Fruit fly (Drosophila melanogaster): ENCODE data around the gene D19B.

dm6 chr3L:6162483-6163128 is 22.1 kb downstream of the D19B start, which contains the start of gene Prdm13:
- TF ChIP-seq h (GFP tag; optimal IDR thresholded peaks at IDR 0.05) (no peak), Rel (GFP tag; optimal IDR thresholded peaks at IDR 0.05) (no peak), Rel (tag; optimal IDR thresholded peaks at IDR 0.05) (no peak), Hnf4 (GFP tag; optimal IDR thresholded peaks at IDR 0.05) (no peak), Abd-B (GFP tag; optimal IDR thresholded peaks at IDR 0.05) (no peak), Dif (GFP tag; optimal IDR thresholded peaks at IDR 0.05; ENCODE audit: partially characterized antibody) (no peak), ey (GFP tag; optimal IDR thresholded peaks at IDR 0.05) (no peak), CG32264 (GFP tag; optimal IDR thresholded peaks at IDR 0.05) (no peak), sv (GFP tag; optimal IDR thresholded peaks at IDR 0.05) (no peak), fru (GFP tag; optimal IDR thresholded peaks at IDR 0.05) (no peak), psq (GFP tag; optimal IDR thresholded peaks at IDR 0.05) (no peak)
